Comparison of ENCODE assay signal across 3 fruit fly cellular contexts in the genomic region with DNA sequence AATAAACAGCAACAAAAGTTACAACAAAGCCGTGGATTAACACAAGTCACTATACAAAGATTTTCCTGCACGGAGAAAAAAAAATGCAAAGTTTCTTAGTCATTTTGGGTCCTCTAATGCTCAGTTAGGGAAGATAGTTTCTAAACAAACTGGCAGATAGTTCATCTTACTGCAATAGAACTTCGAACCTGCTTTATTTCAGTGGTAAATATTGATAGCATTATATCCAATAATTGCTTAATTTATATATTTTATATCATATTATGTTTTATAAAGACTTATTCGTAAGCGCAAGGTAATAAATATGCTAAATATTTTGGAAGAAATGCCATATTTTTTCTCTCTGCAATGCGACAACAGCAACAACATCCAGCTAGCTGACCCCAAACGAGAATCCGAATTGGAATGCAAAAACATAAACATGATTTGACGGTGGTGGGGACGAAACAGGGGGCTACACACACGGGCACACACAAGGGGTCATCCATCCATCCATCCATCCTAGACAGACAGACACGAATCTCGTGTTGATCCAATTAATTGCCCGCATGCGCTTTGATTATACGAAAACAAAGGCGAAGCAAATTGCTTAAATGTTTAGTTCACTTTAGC.
TF ChIP-seq lines count a peak whose summit lies in the region.

No protein-coding gene starts in this region.

- peak; percentile 22 for TF ChIP-seq CTCF in whole organism, embryonic (GFP tag; optimal IDR thresholded peaks at IDR 0.05; lab: Kevin White, UChicago)

TF ChIP-seq in whole organism, embryonic, 481 proteins besides CTCF, POLR2A, EP300 and RAD21 (continues in another document):
- TF ChIP-seq CHES-1-like (GFP tag; optimal IDR thresholded peaks at IDR 0.05; lab: Kevin White, UChicago), result no peak
- TF ChIP-seq wdn (GFP tag; IDR thresholded peaks at IDR 0.05; lab: Robert Waterston, UW), result no peak
- TF ChIP-seq CG12155 (GFP tag; optimal IDR thresholded peaks at IDR 0.05; lab: Kevin White, UChicago), result peak; percentile 27
- peak; percentile 22 for TF ChIP-seq cato (GFP tag; optimal IDR thresholded peaks at IDR 0.05; lab: Kevin White, UChicago; ENCODE audit: borderline replicate concordance)
- TF ChIP-seq nerfin-2 (GFP tag; IDR thresholded peaks at IDR 0.05; lab: Robert Waterston, UW; ENCODE audit: partially characterized antibody), result no peak
- TF ChIP-seq CG10979 (tag; optimal IDR thresholded peaks at IDR 0.05; lab: Kevin White, UChicago), result peak; percentile 73
- TF ChIP-seq CG4854 (GFP tag; optimal IDR thresholded peaks at IDR 0.05; lab: Kevin White, UChicago), result no peak
- peak; percentile 40 for TF ChIP-seq Asciz (GFP tag; optimal IDR thresholded peaks at IDR 0.05; lab: Kevin White, UChicago)
- TF ChIP-seq maf-S (GFP tag; optimal IDR thresholded peaks at IDR 0.05; lab: Kevin White, UChicago), result no peak
- TF ChIP-seq danr (GFP tag; IDR thresholded peaks at IDR 0.05; lab: Robert Waterston, UW), result peak; percentile 67
- TF ChIP-seq CG1233 (GFP tag; optimal IDR thresholded peaks at IDR 0.05; lab: Kevin White, UChicago), result peak; percentile 55
- no peak for TF ChIP-seq Elba2 (GFP tag; optimal IDR thresholded peaks at IDR 0.05; lab: Kevin White, UChicago)
- peak; percentile 12 for TF ChIP-seq CG10147 (GFP tag; optimal IDR thresholded peaks at IDR 0.05; lab: Kevin White, UChicago)
- TF ChIP-seq gem (tag; optimal IDR thresholded peaks at IDR 0.05; lab: Kevin White, UChicago), result peak; percentile 86
- peak; percentile 74 for TF ChIP-seq PHDP (tag; optimal IDR thresholded peaks at IDR 0.05; lab: Kevin White, UChicago)
- TF ChIP-seq CG43689 (GFP tag; IDR thresholded peaks at IDR 0.05; lab: Robert Waterston, UW), result no peak
- TF ChIP-seq CG8924 (tag; optimal IDR thresholded peaks at IDR 0.05; lab: Kevin White, UChicago), result peak; percentile 74
- TF ChIP-seq CG9797 (GFP tag; optimal IDR thresholded peaks at IDR 0.05; lab: Kevin White, UChicago), result no peak
- TF ChIP-seq ranshi (GFP tag; IDR thresholded peaks at IDR 0.05; lab: Robert Waterston, UW), result no peak
- no peak for TF ChIP-seq CG11560 (tag; IDR thresholded peaks at IDR 0.05; lab: Robert Waterston, UW)
- TF ChIP-seq kni (GFP tag; optimal IDR thresholded peaks at IDR 0.05; lab: Kevin White, UChicago), result no peak
- no peak for TF ChIP-seq br (optimal IDR thresholded peaks at IDR 0.05; lab: Kevin White, UChicago)
- peak; percentile 22 for TF ChIP-seq CG2120 (GFP tag; optimal IDR thresholded peaks at IDR 0.05; lab: Kevin White, UChicago)
- TF ChIP-seq trh (GFP tag; optimal IDR thresholded peaks at IDR 0.05; lab: Kevin White, UChicago), result no peak
- peak; percentile 75 for TF ChIP-seq CG9437 (GFP tag; optimal IDR thresholded peaks at IDR 0.05; lab: Kevin White, UChicago)
- peak; percentile 54 for TF ChIP-seq CG30403 (GFP tag; optimal IDR thresholded peaks at IDR 0.05; lab: Kevin White, UChicago)
- no peak for TF ChIP-seq Sin3A (optimal IDR thresholded peaks at IDR 0.05; lab: Kevin White, UChicago)
- TF ChIP-seq Spps (tag; optimal IDR thresholded peaks at IDR 0.05; lab: Kevin White, UChicago), result no peak

TF ChIP-seq in whole organism, prepupa, 60 proteins besides CTCF, POLR2A, EP300 and RAD21 (continues in another document):
- peak; percentile 37 for TF ChIP-seq achi (GFP tag; optimal IDR thresholded peaks at IDR 0.05; lab: Kevin White, UChicago)
- TF ChIP-seq vri (GFP tag; optimal IDR thresholded peaks at IDR 0.05; lab: Kevin White, UChicago), result no peak
- no peak for TF ChIP-seq CG6792 (GFP tag; optimal IDR thresholded peaks at IDR 0.05; lab: Kevin White, UChicago)
- no peak for TF ChIP-seq CG8632 (GFP tag; optimal IDR thresholded peaks at IDR 0.05; lab: Kevin White, UChicago)
- no peak for TF ChIP-seq ss (GFP tag; optimal IDR thresholded peaks at IDR 0.05; lab: Kevin White, UChicago)
- TF ChIP-seq Eip93F (GFP tag; optimal IDR thresholded peaks at IDR 0.05; lab: Kevin White, UChicago), result no peak
- TF ChIP-seq CG15336 (GFP tag; IDR thresholded peaks at IDR 0.05; lab: Robert Waterston, UW), result peak; percentile 57
- TF ChIP-seq CG11294 (GFP tag; IDR thresholded peaks at IDR 0.05; lab: Robert Waterston, UW), result no peak
- peak; percentile 5 for TF ChIP-seq CG34406 (GFP tag; optimal IDR thresholded peaks at IDR 0.05; lab: Kevin White, UChicago)
- no peak for TF ChIP-seq fd59A (GFP tag; optimal IDR thresholded peaks at IDR 0.05; lab: Kevin White, UChicago)
- no peak for TF ChIP-seq CG1621 (tag; optimal IDR thresholded peaks at IDR 0.05; lab: Kevin White, UChicago)
- no peak for TF ChIP-seq Sox15 (GFP tag; optimal IDR thresholded peaks at IDR 0.05; lab: Kevin White, UChicago)
- no peak for TF ChIP-seq Gug (GFP tag; IDR thresholded peaks at IDR 0.05; lab: Robert Waterston, UW)
- no peak for TF ChIP-seq dsx (GFP tag; optimal IDR thresholded peaks at IDR 0.05; lab: Kevin White, UChicago; ENCODE audit: poor library complexity, severe bottlenecking)
- no peak for TF ChIP-seq CG16779 (tag; optimal IDR thresholded peaks at IDR 0.05; lab: Kevin White, UChicago)
- TF ChIP-seq CG6163 (GFP tag; IDR thresholded peaks at IDR 0.05; lab: Robert Waterston, UW), result no peak
- TF ChIP-seq lz (GFP tag; optimal IDR thresholded peaks at IDR 0.05; lab: Kevin White, UChicago), result no peak
- TF ChIP-seq CG9139 (GFP tag; optimal IDR thresholded peaks at IDR 0.05; lab: Kevin White, UChicago), result no peak
- peak; percentile 15 for TF ChIP-seq acj6 (GFP tag; optimal IDR thresholded peaks at IDR 0.05; lab: Kevin White, UChicago)
- TF ChIP-seq Lpt (GFP tag; optimal IDR thresholded peaks at IDR 0.05; lab: Kevin White, UChicago), result no peak
- TF ChIP-seq CG11902 (GFP tag; optimal IDR thresholded peaks at IDR 0.05; lab: Kevin White, UChicago), result no peak
- peak; percentile 26 for TF ChIP-seq CG10631 (GFP tag; optimal IDR thresholded peaks at IDR 0.05; lab: Kevin White, UChicago)
- no peak for TF ChIP-seq spab (GFP tag; optimal IDR thresholded peaks at IDR 0.05; lab: Kevin White, UChicago)
- TF ChIP-seq esn (GFP tag; optimal IDR thresholded peaks at IDR 0.05; lab: Kevin White, UChicago), result no peak
- TF ChIP-seq Blimp-1 (GFP tag; optimal IDR thresholded peaks at IDR 0.05; lab: Kevin White, UChicago), result no peak
- peak; percentile 35 for TF ChIP-seq OdsH (GFP tag; optimal IDR thresholded peaks at IDR 0.05; lab: Kevin White, UChicago)
- peak; percentile 49 for TF ChIP-seq Eip78C (GFP tag; lab: Kevin White, UChicago)
- TF ChIP-seq CG31627 (GFP tag; optimal IDR thresholded peaks at IDR 0.05; lab: Kevin White, UChicago), result no peak
- no peak for TF ChIP-seq Ets21C (GFP tag; optimal IDR thresholded peaks at IDR 0.05; lab: Kevin White, UChicago)
- no peak for TF ChIP-seq Eip75B (GFP tag; optimal IDR thresholded peaks at IDR 0.05; lab: Kevin White, UChicago)
- TF ChIP-seq Hr4 (GFP tag; optimal IDR thresholded peaks at IDR 0.05; lab: Kevin White, UChicago), result peak; percentile 36

TF ChIP-seq in whole organism, pupa, 21 proteins besides CTCF, POLR2A, EP300 and RAD21:
- TF ChIP-seq gl (tag; optimal IDR thresholded peaks at IDR 0.05; lab: Kevin White, UChicago) (no peak), CG9948 (tag; optimal IDR thresholded peaks at IDR 0.05; lab: Kevin White, UChicago) (peak; percentile 9), CG14655 (GFP tag; optimal IDR thresholded peaks at IDR 0.05; lab: Kevin White, UChicago) (peak; percentile 40), D1 (tag; optimal IDR thresholded peaks at IDR 0.05; lab: Kevin White, UChicago) (no peak), CG10348 (GFP tag; IDR thresholded peaks at IDR 0.05; lab: Robert Waterston, UW) (no peak), CG17806 (tag; optimal IDR thresholded peaks at IDR 0.05; lab: Kevin White, UChicago) (no peak), CG34367 (tag; optimal IDR thresholded peaks at IDR 0.05; lab: Kevin White, UChicago) (no peak), fd96Ca (GFP tag; IDR thresholded peaks at IDR 0.05; lab: Robert Waterston, UW) (no peak; the same call in 2 of the 3 replicates), Ets98B (GFP tag; IDR thresholded peaks at IDR 0.05; lab: Robert Waterston, UW) (peak; percentile 48; the same call in 1 of the 2 replicates), CG12605 (GFP tag; IDR thresholded peaks at IDR 0.05; lab: Robert Waterston, UW) (no peak), EcR (GFP tag; optimal IDR thresholded peaks at IDR 0.05; lab: Kevin White, UChicago) (no peak), CG15710 (tag; optimal IDR thresholded peaks at IDR 0.05; lab: Kevin White, UChicago) (no peak), Pif1A (GFP tag; optimal IDR thresholded peaks at IDR 0.05; lab: Kevin White, UChicago) (no peak), rn (GFP tag; IDR thresholded peaks at IDR 0.05; lab: Robert Waterston, UW) (no peak), Pif1B (GFP tag; optimal IDR thresholded peaks at IDR 0.05; lab: Kevin White, UChicago) (no peak), CG13204 (GFP tag; optimal IDR thresholded peaks at IDR 0.05; lab: Kevin White, UChicago) (no peak), CG32121 (GFP tag; IDR thresholded peaks at IDR 0.05; lab: Robert Waterston, UW) (peak; percentile 56), CG8301 (tag; optimal IDR thresholded peaks at IDR 0.05; lab: Kevin White, UChicago) (peak; percentile 17), CG8159 (tag; optimal IDR thresholded peaks at IDR 0.05; lab: Kevin White, UChicago) (no peak), Snoo (tag; optimal IDR thresholded peaks at IDR 0.05; lab: Kevin White, UChicago) (no peak), CG4496 (GFP tag; IDR thresholded peaks at IDR 0.05; lab: Robert Waterston, UW) (peak; percentile 37; the same call in 1 of the 3 replicates)
